Worm (Caenorhabditis elegans) whole organism, L1 larva: ENCODE data around the gene M05D6.2.

Experiments used
- C04F5.9 ChIP-seq: sonication (generic microtip); optimal IDR thresholded peaks from 2 replicates; lab custom pipeline; 2016; ENCODE audit warnings: missing genetic modification characterization, missing compliant biosample characterization
- C16A3.4 ChIP-seq: fragments of 150-350 bp; optimal IDR thresholded peaks from 2 replicates; lab custom pipeline; 2014; ENCODE audit warnings: missing biosample characterization, missing genetic modification characterization
- C34B4.2 ChIP-seq: sonication (generic microtip); optimal IDR thresholded peaks from 2 replicates; lab custom pipeline; 2017; ENCODE audit warnings: mild to moderate bottlenecking, missing genetic modification characterization, missing compliant biosample characterization
- F16B12.6 ChIP-seq: fragments of 150-350 bp; optimal IDR thresholded peaks from 2 replicates; lab custom pipeline; 2014; ENCODE audit warnings: missing biosample characterization, missing genetic modification characterization
- Y116A8C.19 ChIP-seq: sonication (generic microtip); optimal IDR thresholded peaks from 2 replicates; lab custom pipeline; 2016; ENCODE audit warnings: missing compliant biosample characterization, missing genetic modification characterization, borderline replicate concordance
- aha-1 ChIP-seq: fragments of 150-350 bp; optimal IDR thresholded peaks from 2 replicates; lab custom pipeline; 2014; ENCODE audit warnings: missing biosample characterization, missing genetic modification characterization
- aly-2 ChIP-seq: fragments of 150-350 bp; optimal IDR thresholded peaks from 2 replicates; lab custom pipeline; 2014; ENCODE audit warnings: missing biosample characterization, missing genetic modification characterization
- ama-1 ChIP-seq: fragments of 150-350 bp; optimal IDR thresholded peaks from 2 replicates; lab custom pipeline; 2014
- ceh-63 ChIP-seq: fragments of 200-800 bp; sonication (Bioruptor generic); optimal IDR thresholded peaks from 2 replicates; lab custom pipeline; 2018; ENCODE audit warnings: mild to moderate bottlenecking, missing genetic modification characterization, missing compliant biosample characterization
- ceh-88 ChIP-seq: fragments of 200-800 bp; sonication (Bioruptor generic); IDR thresholded peaks from 2 replicates; pipeline ENCODE4 v1.3.6; 2022; ENCODE audit warnings: missing genetic modification characterization, missing compliant biosample characterization
- ceh-90 ChIP-seq: sonication (generic microtip); optimal IDR thresholded peaks from 2 replicates; lab custom pipeline; 2016; ENCODE audit warnings: missing genetic modification characterization, missing compliant biosample characterization
- dpl-1 ChIP-seq, 3 experiments: fragments of 150-350 bp in 2 of 3; sonication (generic microtip) in 1 of 3; optimal IDR thresholded peaks; 2 replicates each; lab custom pipeline; 2014 to 2017; ENCODE audit warnings: missing biosample characterization in 3 of 3, missing genetic modification characterization in 3 of 3, missing genetic modification reagents in 3 of 3
- efl-1 ChIP-seq, 4 experiments: fragments of 150-350 bp; optimal IDR thresholded peaks in 3 of 4; peaks in 1 of 4; 1 replicate in 1 of 4; 2 replicates in 3 of 4; lab custom pipeline; 2014; ENCODE audit warnings: missing biosample characterization in 2 of 4, missing genetic modification characterization in 2 of 4, missing genetic modification reagents in 2 of 4
- egl-13 ChIP-seq: sonication (generic microtip); optimal IDR thresholded peaks from 2 replicates; lab custom pipeline; 2016; ENCODE audit warnings: missing genotype, missing genetic modification reagents, missing genetic modification characterization, missing compliant biosample characterization
- ets-5 ChIP-seq: fragments of 200-800 bp; sonication (Bioruptor generic); IDR thresholded peaks from 2 replicates; pipeline ENCODE4 v1.3.6; 2022; ENCODE audit warnings: missing genetic modification characterization, missing compliant biosample characterization
- fkh-10 ChIP-seq: sonication (generic microtip); optimal IDR thresholded peaks from 2 replicates; lab custom pipeline; 2017; ENCODE audit warnings: missing biosample characterization, missing genetic modification reagents, missing genetic modification characterization
- fkh-4 ChIP-seq: sonication (generic microtip); optimal IDR thresholded peaks from 2 replicates; lab custom pipeline; 2016; ENCODE audit warnings: missing compliant biosample characterization, missing genetic modification characterization, borderline replicate concordance
- fkh-8 ChIP-seq: sonication (generic microtip); optimal IDR thresholded peaks from 2 replicates; lab custom pipeline; 2016; ENCODE audit warnings: mild to moderate bottlenecking, missing genetic modification characterization, missing compliant biosample characterization
- grh-1 ChIP-seq: fragments of 200-800 bp; sonication (Bioruptor generic); IDR thresholded peaks from 2 replicates; pipeline ENCODE4 v1.3.6; 2022; ENCODE audit warnings: missing genetic modification reagents, missing genetic modification characterization, missing compliant biosample characterization
- hlh-17 ChIP-seq: fragments of 200-800 bp; sonication (Bioruptor generic); optimal IDR thresholded peaks from 2 replicates; lab custom pipeline; 2018; ENCODE audit warnings: missing genetic modification characterization, mild to moderate bottlenecking, missing compliant biosample characterization, moderate library complexity, borderline replicate concordance
- hlh-4 ChIP-seq: sonication (generic microtip); optimal IDR thresholded peaks from 2 replicates; lab custom pipeline; 2016; ENCODE audit warnings: mild to moderate bottlenecking, missing genetic modification characterization, missing compliant biosample characterization
- hpl-2 ChIP-seq: fragments of 150-350 bp; optimal IDR thresholded peaks from 2 replicates; lab custom pipeline; 2014; ENCODE audit warnings: missing biosample characterization, missing genetic modification reagents, missing genetic modification characterization
- irx-1 ChIP-seq: sonication (generic microtip); optimal IDR thresholded peaks from 2 replicates; lab custom pipeline; 2016; ENCODE audit warnings: missing genetic modification characterization, missing compliant biosample characterization
- lin-35 ChIP-seq, 2 experiments: fragments of 150-350 bp; optimal IDR thresholded peaks; 2 replicates each; lab custom pipeline; 2014; ENCODE audit warnings: missing biosample characterization in 2 of 2, missing genetic modification characterization in 2 of 2, missing genetic modification reagents in 2 of 2
- lsy-2 ChIP-seq, 2 experiments: fragments of 150-350 bp; optimal IDR thresholded peaks; 2 replicates each; lab custom pipeline; 2014; ENCODE audit warnings: missing biosample characterization in 2 of 2, missing genetic modification characterization in 2 of 2
- mab-9 ChIP-seq: fragments of 200-800 bp; sonication (Bioruptor generic); IDR thresholded peaks from 2 replicates; pipeline ENCODE4 v1.3.6; 2022; ENCODE audit warnings: missing genetic modification reagents, missing genetic modification characterization, missing compliant biosample characterization
- mdl-1 ChIP-seq, 2 experiments: fragments of 150-350 bp; optimal IDR thresholded peaks; 2 replicates each; lab custom pipeline; 2014 to 2017; ENCODE audit warnings: missing biosample characterization in 2 of 2, missing genetic modification characterization in 2 of 2, inconsistent platforms in 1 of 2
- nhr-20 ChIP-seq: sonication (generic microtip); optimal IDR thresholded peaks from 2 replicates; lab custom pipeline; 2016; ENCODE audit warnings: mild to moderate bottlenecking, missing genetic modification characterization, missing compliant biosample characterization
- nhr-76 ChIP-seq: sonication (generic microtip); optimal IDR thresholded peaks from 2 replicates; lab custom pipeline; 2017; ENCODE audit warnings: missing biosample characterization, missing genetic modification characterization
- nhr-77 ChIP-seq: fragments of 150-350 bp; optimal IDR thresholded peaks from 2 replicates; lab custom pipeline; 2014; ENCODE audit warnings: missing biosample characterization, missing genetic modification characterization
- nhr-84 ChIP-seq: sonication (generic microtip); optimal IDR thresholded peaks from 2 replicates; lab custom pipeline; 2017; ENCODE audit warnings: missing biosample characterization, missing genetic modification characterization
- pag-3 ChIP-seq: sonication (generic microtip); optimal IDR thresholded peaks from 2 replicates; lab custom pipeline; 2017; ENCODE audit warnings: missing genetic modification characterization, mild to moderate bottlenecking, missing compliant biosample characterization, antibody characterized with exemption, borderline replicate concordance; ENCODE audit not compliant: insufficient read depth
- rnt-1 ChIP-seq: sonication (generic microtip); optimal IDR thresholded peaks from 2 replicates; lab custom pipeline; 2016; ENCODE audit warnings: mild to moderate bottlenecking, missing genetic modification characterization, moderate library complexity, missing compliant biosample characterization
- snu-23 ChIP-seq: sonication (generic microtip); optimal IDR thresholded peaks from 2 replicates; lab custom pipeline; 2016; ENCODE audit warnings: missing genetic modification characterization, missing compliant biosample characterization
- sox-4 ChIP-seq: sonication (generic microtip); optimal IDR thresholded peaks from 2 replicates; lab custom pipeline; 2016; ENCODE audit warnings: missing genetic modification characterization, missing compliant biosample characterization
- sptf-1 ChIP-seq: fragments of 150-350 bp; optimal IDR thresholded peaks from 2 replicates; lab custom pipeline; 2014; ENCODE audit warnings: missing biosample characterization, missing genetic modification characterization
- swsn-7 ChIP-seq: sonication (generic microtip); optimal IDR thresholded peaks from 2 replicates; lab custom pipeline; 2016; ENCODE audit warnings: missing genetic modification characterization, missing compliant biosample characterization
- tbx-2 ChIP-seq: sonication (generic microtip); optimal IDR thresholded peaks from 2 replicates; lab custom pipeline; 2016; ENCODE audit warnings: missing genetic modification characterization, missing compliant biosample characterization
- tlp-1 ChIP-seq: fragments of 150-350 bp; optimal IDR thresholded peaks from 2 replicates; lab custom pipeline; 2014; ENCODE audit warnings: missing biosample characterization, missing genetic modification characterization
- unc-130 ChIP-seq: fragments of 150-350 bp; optimal IDR thresholded peaks from 2 replicates; lab custom pipeline; 2017; ENCODE audit warnings: missing biosample characterization, missing genetic modification characterization, inconsistent platforms
- unc-30 ChIP-seq: sonication (generic microtip); optimal IDR thresholded peaks from 2 replicates; lab custom pipeline; 2017; ENCODE audit warnings: missing biosample characterization, missing genetic modification characterization
- unc-86 ChIP-seq: sonication (generic microtip); optimal IDR thresholded peaks from 2 replicates; lab custom pipeline; 2016; ENCODE audit warnings: missing genetic modification characterization, missing compliant biosample characterization
- unc-98 ChIP-seq: fragments of 200-800 bp; sonication (Bioruptor generic); IDR thresholded peaks from 2 replicates; pipeline ENCODE4 v1.3.6; 2022; ENCODE audit warnings: missing genetic modification characterization, missing compliant biosample characterization
- vab-15 ChIP-seq: sonication (generic microtip); optimal IDR thresholded peaks from 2 replicates; lab custom pipeline; 2017; ENCODE audit warnings: missing genotype, mild to moderate bottlenecking, missing genetic modification characterization, missing compliant biosample characterization
- xbp-1 ChIP-seq: sonication (generic microtip); optimal IDR thresholded peaks from 2 replicates; lab custom pipeline; 2016; ENCODE audit warnings: missing genetic modification characterization, missing compliant biosample characterization
- ztf-11 ChIP-seq, 2 experiments: sonication (generic microtip); optimal IDR thresholded peaks; 2 replicates each; lab custom pipeline; 2016 to 2017; ENCODE audit warnings: missing genetic modification characterization in 2 of 2, missing biosample characterization in 1 of 2, missing compliant biosample characterization in 1 of 2

Gene M05D6.2

ce11 chrII:8481033-8481708 is 13.3 kb downstream of the M05D6.2 start (continued):
- no peak for TF ChIP-seq hlh-4 (tag; lab: Kevin White, UChicago)
- no peak for TF ChIP-seq ama-1 (lab: Kevin White, UChicago)
- no peak for TF ChIP-seq sox-4 (tag; lab: Kevin White, UChicago)
- no peak for TF ChIP-seq grh-1 (GFP tag; lab: Robert Waterston, UW)
- peak; percentile 12 for TF ChIP-seq unc-130 (tag; lab: Kevin White, UChicago)
- TF ChIP-seq swsn-7, result no peak
- TF ChIP-seq egl-13 (tag; lab: Kevin White, UChicago), result no peak
- no peak for TF ChIP-seq tbx-2 (tag; lab: Kevin White, UChicago)
- TF ChIP-seq pag-3 (tag; lab: Kevin White, UChicago), result no peak
- TF ChIP-seq fkh-8 (tag; lab: Kevin White, UChicago), result peak; percentile 48
- peak; percentile 2 for TF ChIP-seq C16A3.4
- no peak for TF ChIP-seq sptf-1 (tag; lab: Kevin White, UChicago)
- TF ChIP-seq aly-2, result no peak
- TF ChIP-seq rnt-1 (tag; lab: Kevin White, UChicago), result peak; percentile 41
- TF ChIP-seq dpl-1 (GFP tag; optimal IDR thresholded peaks at IDR 0.05; lab: Kevin White, UChicago), result no peak
- TF ChIP-seq vab-15, result no peak
- no peak for TF ChIP-seq C34B4.2 (tag; lab: Kevin White, UChicago)
- TF ChIP-seq Y116A8C.19 (tag; lab: Kevin White, UChicago), result no peak
- TF ChIP-seq ztf-11 (tag; optimal IDR thresholded peaks at IDR 0.05; lab: Kevin White, UChicago), result no peak
- TF ChIP-seq xbp-1, result no peak
- no peak for TF ChIP-seq F16B12.6 (tag; lab: Kevin White, UChicago)
- no peak for TF ChIP-seq ceh-63 (GFP tag; lab: Kevin White, UChicago)
- TF ChIP-seq unc-98, result no peak
- TF ChIP-seq ceh-88 (GFP tag; lab: Robert Waterston, UW), result no peak
- no peak for TF ChIP-seq efl-1 (optimal IDR thresholded peaks at IDR 0.05; lab: Kevin White, UChicago)
- TF ChIP-seq efl-1 (GFP tag; optimal IDR thresholded peaks at IDR 0.05 in 1 of 2; lab: Kevin White, UChicago), result peak in 1 of 2 experiments; percentile 83
- no peak for TF ChIP-seq irx-1 (tag; lab: Kevin White, UChicago)
- TF ChIP-seq ceh-90 (tag; lab: Kevin White, UChicago), result no peak
- no peak for TF ChIP-seq mdl-1 (tag; optimal IDR thresholded peaks at IDR 0.05; lab: Kevin White, UChicago)
- no peak for TF ChIP-seq nhr-84 (tag; lab: Kevin White, UChicago)
- TF ChIP-seq lsy-2 (tag; optimal IDR thresholded peaks at IDR 0.05; lab: Kevin White, UChicago), result peak in 1 of 2 experiments; percentile 48
- TF ChIP-seq fkh-4 (tag; lab: Kevin White, UChicago), result no peak
- no peak for TF ChIP-seq mab-9 (GFP tag; lab: Robert Waterston, UW)
- TF ChIP-seq hpl-2 (GFP tag; lab: Kevin White, UChicago), result no peak
- TF ChIP-seq unc-86, result no peak
- TF ChIP-seq unc-30, result no peak
- TF ChIP-seq snu-23 (GFP tag; lab: Kevin White, UChicago), result peak; percentile 34
- TF ChIP-seq C04F5.9, result no peak
- TF ChIP-seq tlp-1 (tag; lab: Kevin White, UChicago), result no peak
- no peak for TF ChIP-seq ets-5
- no peak for TF ChIP-seq aha-1 (tag; lab: Kevin White, UChicago)
- no peak for TF ChIP-seq lin-35 (GFP tag; optimal IDR thresholded peaks at IDR 0.05; lab: Kevin White, UChicago)
- peak; percentile 82 for TF ChIP-seq nhr-20 (tag; lab: Kevin White, UChicago)
- no peak for TF ChIP-seq nhr-77 (tag; lab: Kevin White, UChicago)
- TF ChIP-seq nhr-76 (tag; lab: Kevin White, UChicago), result no peak
- no peak for TF ChIP-seq fkh-10 (GFP tag; lab: Kevin White, UChicago)
- TF ChIP-seq hlh-17 (GFP tag; lab: Kevin White, UChicago), result no peak
